Fruit fly (Drosophila melanogaster) whole organism, wandering third instar larva: ENCODE measurements around the gene Ada2a.

Experiments
- Abd-B ChIP-seq: fragments of >200 bp; optimal IDR thresholded peaks from 2 replicates; lab custom pipeline; 2017; ENCODE audit warnings: missing biosample characterization, missing genetic modification characterization
- CG32264 ChIP-seq: fragments of 200-800 bp; sonication (Bioruptor generic); optimal IDR thresholded peaks from 2 replicates; lab custom pipeline; 2016; ENCODE audit warnings: missing biosample characterization, missing genetic modification characterization
- CG9705 ChIP-seq: fragments of 200-800 bp; sonication (Bioruptor generic); optimal IDR thresholded peaks from 2 replicates; lab custom pipeline; 2018; ENCODE audit warnings: missing biosample characterization, mild to moderate bottlenecking, missing genetic modification characterization
- CrebA ChIP-seq: fragments of 200-800 bp; sonication (Bioruptor generic); optimal IDR thresholded peaks from 2 replicates; lab custom pipeline; 2016; ENCODE audit warnings: missing biosample characterization, mild to moderate bottlenecking, missing genetic modification characterization, borderline replicate concordance
- Dfd ChIP-seq: fragments of >200 bp; optimal IDR thresholded peaks from 2 replicates; lab custom pipeline; 2017; ENCODE audit warnings: missing biosample characterization, missing genetic modification characterization
- Dif ChIP-seq: fragments of 200-275, 200-300 bp; sonication (Bioruptor generic); optimal IDR thresholded peaks from 2 replicates; lab custom pipeline; 2018; ENCODE audit warnings: missing biosample characterization, missing genetic modification characterization; ENCODE audit not compliant: partially characterized antibody
- HLH106 ChIP-seq: fragments of 200-800 bp; optimal IDR thresholded peaks from 3 replicates; lab custom pipeline; 2019; ENCODE audit warnings: missing biosample characterization, mild to moderate bottlenecking, missing genetic modification characterization, moderate library complexity
- Hnf4 ChIP-seq: fragments of 200-800 bp; sonication (Bioruptor generic); optimal IDR thresholded peaks from 2 replicates; lab custom pipeline; 2016; ENCODE audit warnings: missing biosample characterization, mild to moderate bottlenecking, missing genetic modification characterization
- Jra ChIP-seq: sonication (Bioruptor generic); optimal IDR thresholded peaks from 2 replicates; lab custom pipeline; 2016; ENCODE audit warnings: missing biosample characterization, missing genetic modification characterization
- Mio ChIP-seq: sonication (Bioruptor generic); optimal IDR thresholded peaks from 2 replicates; lab custom pipeline; 2016; ENCODE audit warnings: missing biosample characterization, missing genetic modification characterization
- Myc ChIP-seq: fragments of >200 bp; optimal IDR thresholded peaks from 2 replicates; lab custom pipeline; 2017
- N ChIP-seq: fragments of >200 bp; optimal IDR thresholded peaks from 2 replicates; lab custom pipeline; 2018; ENCODE audit warnings: missing biosample characterization, missing external identifiers, missing genetic modification characterization
- OdsH ChIP-seq: fragments of 200-800 bp; sonication (Bioruptor generic); optimal IDR thresholded peaks from 2 replicates; lab custom pipeline; 2016; ENCODE audit warnings: missing biosample characterization, mild to moderate bottlenecking, missing genetic modification characterization
- Rel ChIP-seq, 2 experiments: fragments of 200-800 bp; sonication (Bioruptor generic) in 1 of 2; optimal IDR thresholded peaks; 2 replicates in 1 of 2; 3 replicates in 1 of 2; lab custom pipeline; 2016 to 2019; ENCODE audit warnings: mild to moderate bottlenecking in 2 of 2, missing biosample characterization in 2 of 2, missing genetic modification characterization in 2 of 2, moderate library complexity in 1 of 2
- Vsx2 ChIP-seq: fragments of 200-300, 225-300 bp; sonication (Bioruptor generic); optimal IDR thresholded peaks from 2 replicates; lab custom pipeline; 2018; ENCODE audit warnings: missing biosample characterization, missing genetic modification characterization; ENCODE audit not compliant: partially characterized antibody
- brk ChIP-seq: fragments of 200-800 bp; sonication (Bioruptor generic); optimal IDR thresholded peaks from 2 replicates; lab custom pipeline; 2016; ENCODE audit warnings: missing biosample characterization, mild to moderate bottlenecking, missing genetic modification characterization
- dl ChIP-seq, 2 experiments: fragments of 175-275, 200-275 bp in 1 of 2; fragments of 200-275 bp in 1 of 2; sonication (Bioruptor generic); optimal IDR thresholded peaks; lab custom pipeline; 2018; ENCODE audit warnings: mild to moderate bottlenecking in 2 of 2, missing biosample characterization in 2 of 2, missing genetic modification characterization in 2 of 2, moderate library complexity in 2 of 2; ENCODE audit not compliant: partially characterized antibody in 2 of 2, insufficient read depth in 1 of 2
- dsf ChIP-seq: sonication (Bioruptor generic); optimal IDR thresholded peaks from 2 replicates; lab custom pipeline; 2016; ENCODE audit warnings: missing biosample characterization, missing genetic modification characterization, borderline replicate concordance
- h ChIP-seq: fragments of 200-800 bp; sonication (Bioruptor generic); optimal IDR thresholded peaks from 3 replicates; lab custom pipeline; 2016; ENCODE audit warnings: missing biosample characterization, mild to moderate bottlenecking, missing genetic modification characterization
- jim ChIP-seq: fragments of 175-275, 200-325 bp; sonication (Bioruptor generic); optimal IDR thresholded peaks from 2 replicates; lab custom pipeline; 2016; ENCODE audit warnings: missing biosample characterization, mild to moderate bottlenecking, missing genetic modification characterization
- lola ChIP-seq: fragments of >200 bp; optimal IDR thresholded peaks from 2 replicates; lab custom pipeline; 2017; ENCODE audit warnings: missing biosample characterization, missing genetic modification characterization
- pan ChIP-seq: fragments of >200 bp; optimal IDR thresholded peaks from 2 replicates; lab custom pipeline; 2017
- psq ChIP-seq: fragments of 200-800 bp; sonication (Bioruptor generic); optimal IDR thresholded peaks from 3 replicates; lab custom pipeline; 2017; ENCODE audit warnings: missing biosample characterization, mild to moderate bottlenecking, missing genetic modification characterization, moderate library complexity
- sage ChIP-seq: fragments of 200-800 bp; sonication (Bioruptor generic); optimal IDR thresholded peaks from 2 replicates; lab custom pipeline; 2016; ENCODE audit warnings: missing biosample characterization, mild to moderate bottlenecking, missing genetic modification characterization
- sv ChIP-seq: fragments of 200-800 bp; sonication (Bioruptor generic); optimal IDR thresholded peaks from 3 replicates; lab custom pipeline; 2016; ENCODE audit warnings: missing biosample characterization, missing genetic modification characterization
- tai ChIP-seq: sonication (Bioruptor generic); optimal IDR thresholded peaks from 2 replicates; lab custom pipeline; 2016; ENCODE audit warnings: missing biosample characterization, missing genetic modification characterization
- usp ChIP-seq: fragments of >200 bp; optimal IDR thresholded peaks from 2 replicates; lab custom pipeline; 2017; ENCODE audit warnings: missing biosample characterization, missing genetic modification characterization
- woc ChIP-seq: sonication (Bioruptor generic); optimal IDR thresholded peaks from 2 replicates; lab custom pipeline; 2016; ENCODE audit warnings: missing biosample characterization, mild to moderate bottlenecking, missing genetic modification characterization

The Ada2a gene

dm6 chr3R:18297444-18298297 lies 42.4 kb upstream of the Ada2a start:
- TF ChIP-seq CG9705: no peak
- peak; percentile 18 for TF ChIP-seq CG32264 (GFP tag; lab: Kevin White, UChicago)
- no peak for TF ChIP-seq CrebA (GFP tag; lab: Kevin White, UChicago)
- no peak for TF ChIP-seq lola (GFP tag; lab: Kevin White, UChicago)
- no peak for TF ChIP-seq Hnf4 (GFP tag; lab: Kevin White, UChicago)
- TF ChIP-seq Rel (GFP tag; optimal IDR thresholded peaks at IDR 0.05; lab: Kevin White, UChicago): no peak
- peak; percentile 92 for TF ChIP-seq Rel (tag; optimal IDR thresholded peaks at IDR 0.05; lab: Kevin White, UChicago)

- TF ChIP-seq Hnf4 (GFP tag; lab: Kevin White, UChicago): no peak
- no peak for TF ChIP-seq N (GFP tag; lab: Kevin White, UChicago)
- no peak for TF ChIP-seq sage (GFP tag; lab: Kevin White, UChicago)
- TF ChIP-seq Dfd (GFP tag; lab: Kevin White, UChicago): no peak
- TF ChIP-seq sv (GFP tag; lab: Kevin White, UChicago): no peak
- TF ChIP-seq psq (GFP tag; lab: Kevin White, UChicago): no peak
- no peak for TF ChIP-seq Dif
- TF ChIP-seq dl (GFP tag; optimal IDR thresholded peaks at IDR 0.05; lab: Kevin White, UChicago; ENCODE audit: insufficient read depth in 1 of 2, partially characterized antibody in 2 of 2): no peak
- no peak for TF ChIP-seq Myc (lab: Kevin White, UChicago)
- no peak for TF ChIP-seq woc (GFP tag; lab: Kevin White, UChicago)
- no peak for TF ChIP-seq Abd-B
- no peak for TF ChIP-seq Mio
Observed at dm6 chr3R:18296737-18297136, 41.5 kb upstream of the Ada2a start.

dm6 chr3R:18296084-18296483 lies 40.8 kb upstream of the Ada2a start:
- TF ChIP-seq Rel (GFP tag; optimal IDR thresholded peaks at IDR 0.05; lab: Kevin White, UChicago) (no peak), Rel (tag; optimal IDR thresholded peaks at IDR 0.05; lab: Kevin White, UChicago) (peak; percentile 18), tai (no peak), OdsH (GFP tag; lab: Kevin White, UChicago) (peak; percentile 13)

dm6 chr3R:18295262-18295944 lies 40.1 kb upstream of the Ada2a start:
- TF ChIP-seq pan (no peak), dl (GFP tag; optimal IDR thresholded peaks at IDR 0.05; lab: Kevin White, UChicago; ENCODE audit: insufficient read depth in 1 of 2, partially characterized antibody in 2 of 2) (no peak), sv (GFP tag; lab: Kevin White, UChicago) (no peak), dsf (GFP tag; lab: Kevin White, UChicago) (no peak), usp (GFP tag; lab: Kevin White, UChicago) (no peak), h (GFP tag; lab: Kevin White, UChicago) (peak; percentile 16)

dm6 chr3R:18294488-18294887 lies 39.2 kb upstream of the Ada2a start:
- TF ChIP-seq CG9705 (no peak), Hnf4 (GFP tag; lab: Kevin White, UChicago) (no peak), CG32264 (GFP tag; lab: Kevin White, UChicago) (no peak), jim (GFP tag; lab: Kevin White, UChicago) (no peak), Abd-B (no peak), sage (GFP tag; lab: Kevin White, UChicago) (no peak), dsf (GFP tag; lab: Kevin White, UChicago) (no peak), dl (GFP tag; optimal IDR thresholded peaks at IDR 0.05; lab: Kevin White, UChicago; ENCODE audit: insufficient read depth in 1 of 2, partially characterized antibody in 2 of 2) (no peak), Jra (no peak), brk (GFP tag; lab: Kevin White, UChicago) (no peak), HLH106 (no peak), lola (GFP tag; lab: Kevin White, UChicago) (no peak), OdsH (GFP tag; lab: Kevin White, UChicago) (no peak), Vsx2 (GFP tag; lab: Kevin White, UChicago) (no peak), N (GFP tag; lab: Kevin White, UChicago) (no peak), Myc (lab: Kevin White, UChicago) (no peak), Rel (GFP tag; optimal IDR thresholded peaks at IDR 0.05; lab: Kevin White, UChicago) (no peak), Rel (tag; optimal IDR thresholded peaks at IDR 0.05; lab: Kevin White, UChicago) (no peak)
